Worm (Caenorhabditis elegans): ENCODE results near the gene clec-257.
A peak's percentile ranks its signal among the peaks of the same experiment; 100 is the strongest.
"Not testable (repeated sequence)": the region's sequence is repeated elsewhere in the genome, so short reads cannot be mapped to it uniquely, and the experiment has no call there.

clec-257 gene

DNA sequence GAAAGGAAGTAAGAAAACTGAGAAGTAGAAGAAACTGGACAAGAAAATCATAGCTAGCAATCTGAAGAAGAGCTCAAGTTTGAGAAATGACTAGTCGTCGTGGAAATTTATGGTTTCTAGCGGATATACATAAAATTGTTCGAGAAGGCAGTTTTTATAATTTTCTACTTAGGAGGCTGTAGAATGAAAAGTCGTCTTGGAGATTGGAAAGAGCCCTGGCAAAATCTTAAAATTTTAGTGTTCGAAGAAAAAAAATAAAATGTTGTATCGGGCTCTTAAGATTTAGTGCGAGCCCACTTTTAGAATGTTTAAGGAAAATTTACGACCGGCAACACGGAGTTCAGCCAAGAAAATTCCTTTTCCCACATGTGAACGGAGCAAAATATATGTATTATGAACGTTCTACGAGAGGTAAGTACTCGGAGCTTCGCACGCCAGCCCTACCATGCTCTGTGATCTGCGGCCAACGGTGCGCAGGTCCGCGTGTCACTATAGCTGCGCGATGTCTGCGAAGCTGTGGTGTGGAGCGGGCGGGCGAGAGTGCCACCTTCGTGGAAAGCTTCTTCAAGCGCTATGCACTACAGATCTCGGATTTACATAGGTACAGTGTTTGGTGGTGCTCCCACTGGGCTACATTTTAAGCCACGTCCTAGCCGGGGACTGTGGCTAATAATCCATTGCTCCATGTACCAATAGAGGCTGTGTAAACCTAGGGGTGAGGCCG is 25.8 kb upstream of the clec-257 start, which contains the start of gene clec-251:
Gene clec-251 (minus strand): TSS at position 51 of the 724 bp plus-strand sequence.
- TF ChIP-seq ztf-23 (GFP tag; IDR thresholded peaks at IDR 0.05), result no peak
- TF ChIP-seq med-1 (GFP tag; optimal IDR thresholded peaks at IDR 0.05; ENCODE audit: insufficient read depth), result no peak
- no peak for TF ChIP-seq ztf-29 (GFP tag; IDR thresholded peaks at IDR 0.05)
- no peak for TF ChIP-seq tab-1 (GFP tag; IDR thresholded peaks at IDR 0.05)
- no peak for TF ChIP-seq flt-1 (GFP tag; IDR thresholded peaks at IDR 0.05)
- no peak for TF ChIP-seq ref-1 (GFP tag; conservative IDR thresholded peaks at IDR 0.05)
- TF ChIP-seq klf-2 (GFP tag; conservative IDR thresholded peaks at IDR 0.05), result no peak
- TF ChIP-seq cog-1 (tag; optimal IDR thresholded peaks at IDR 0.05), result no peak
- TF ChIP-seq T22C8.4 (GFP tag; IDR thresholded peaks at IDR 0.05), result no peak

- TF ChIP-seq ztf-23 (GFP tag; IDR thresholded peaks at IDR 0.05) (no peak), ztf-29 (GFP tag; IDR thresholded peaks at IDR 0.05) (no peak), flt-1 (GFP tag; IDR thresholded peaks at IDR 0.05) (no peak), ref-1 (GFP tag; conservative IDR thresholded peaks at IDR 0.05) (no peak)
These were observed 24.1 kb upstream of the clec-257 start, which contains the start of gene clec-252 for ce11 chrV:18748726-18749125. clec-252 (minus strand) TSS chrV:18748826.

ce11 chrV:18750445-18750844 is 22.4 kb upstream of the clec-257 start, which contains the start of the genes F11D11.21 and F11D11.12:
F11D11.21 (minus strand) TSS chrV:18750545.
F11D11.12 (minus strand) TSS chrV:18750682.
- TF ChIP-seq ref-1 (GFP tag; conservative IDR thresholded peaks at IDR 0.05) (no peak), ztf-23 (GFP tag; IDR thresholded peaks at IDR 0.05) (0 out of 2 replicates have a peak, but pooled peaks have one; percentile 6)

DNA sequence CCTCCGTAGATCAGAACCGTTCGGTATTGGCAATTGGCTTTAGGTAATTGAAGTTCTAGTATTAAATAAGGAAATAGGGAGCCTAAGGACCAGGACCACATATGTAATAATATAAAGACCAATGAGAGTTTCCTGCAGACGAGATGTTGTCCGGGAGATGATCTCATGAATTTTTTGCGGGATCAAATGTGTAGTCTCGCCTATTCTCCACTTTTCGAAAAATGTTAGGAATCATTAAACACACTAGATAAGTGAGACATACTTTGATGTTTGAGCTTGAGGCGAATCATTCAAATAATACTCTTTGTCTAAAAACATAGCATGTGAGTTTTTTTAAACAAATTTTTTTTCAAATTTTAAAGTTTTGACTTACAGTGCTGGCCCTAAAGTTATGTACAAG is 19.8 kb upstream of the clec-257 start, which contains the start of gene F11D11.6:
Gene F11D11.6 (minus strand): TSS at position 101 of the 400 bp plus-strand sequence.
- TF ChIP-seq cog-1 (tag; optimal IDR thresholded peaks at IDR 0.05) (no peak), tab-1 (GFP tag; IDR thresholded peaks at IDR 0.05) (no peak), ref-1 (GFP tag; conservative IDR thresholded peaks at IDR 0.05) (no peak), ztf-23 (GFP tag; IDR thresholded peaks at IDR 0.05) (no peak), flt-1 (GFP tag; IDR thresholded peaks at IDR 0.05) (no peak), ztf-29 (GFP tag; IDR thresholded peaks at IDR 0.05) (no peak), klf-2 (GFP tag; conservative IDR thresholded peaks at IDR 0.05) (no peak), T22C8.4 (GFP tag; IDR thresholded peaks at IDR 0.05) (no peak), med-1 (GFP tag; optimal IDR thresholded peaks at IDR 0.05; ENCODE audit: insufficient read depth) (no peak)

- TF ChIP-seq klf-2 (GFP tag; conservative IDR thresholded peaks at IDR 0.05); ztf-23 (GFP tag; IDR thresholded peaks at IDR 0.05); med-1 (GFP tag; optimal IDR thresholded peaks at IDR 0.05; ENCODE audit: insufficient read depth): not testable (repeated sequence)
These were observed 18.5 kb upstream of the clec-257 start, which contains the start of gene clec-254 for ce11 chrV:18754328-18754727. clec-254 (minus strand) TSS chrV:18754428.

ce11 chrV:18760174-18760573 is 12.7 kb upstream of the clec-257 start, which contains the start of gene F11D11.3:
F11D11.3 (minus strand) TSS chrV:18760274.
- TF ChIP-seq ztf-23 (GFP tag; IDR thresholded peaks at IDR 0.05) (no peak), cog-1 (tag; optimal IDR thresholded peaks at IDR 0.05) (no peak), med-1 (GFP tag; optimal IDR thresholded peaks at IDR 0.05; ENCODE audit: insufficient read depth) (no peak), ztf-29 (GFP tag; IDR thresholded peaks at IDR 0.05) (no peak), flt-1 (GFP tag; IDR thresholded peaks at IDR 0.05) (no peak), tab-1 (GFP tag; IDR thresholded peaks at IDR 0.05) (no peak), klf-2 (GFP tag; conservative IDR thresholded peaks at IDR 0.05) (no peak), ref-1 (GFP tag; conservative IDR thresholded peaks at IDR 0.05) (no peak), T22C8.4 (GFP tag; IDR thresholded peaks at IDR 0.05) (no peak)

ce11 chrV:18761078-18761477 is 11.8 kb upstream of the clec-257 start, which contains the start of gene F11D11.4:
F11D11.4 (plus strand) TSS chrV:18761378.
- TF ChIP-seq med-1 (GFP tag; optimal IDR thresholded peaks at IDR 0.05; ENCODE audit: insufficient read depth) (no peak), ztf-23 (GFP tag; IDR thresholded peaks at IDR 0.05) (no peak), tab-1 (GFP tag; IDR thresholded peaks at IDR 0.05) (no peak), klf-2 (GFP tag; conservative IDR thresholded peaks at IDR 0.05) (no peak), T22C8.4 (GFP tag; IDR thresholded peaks at IDR 0.05) (no peak), ref-1 (GFP tag; conservative IDR thresholded peaks at IDR 0.05) (no peak), flt-1 (GFP tag; IDR thresholded peaks at IDR 0.05) (no peak), cog-1 (tag; optimal IDR thresholded peaks at IDR 0.05) (no peak)

ce11 chrV:18762044-18762443 is 10.8 kb upstream of the clec-257 start, which contains the start of gene F11D11.22:
F11D11.22 (plus strand) TSS chrV:18762344.
- not testable (repeated sequence) for TF ChIP-seq tab-1, ztf-29, T22C8.4 (GFP tag; IDR thresholded peaks at IDR 0.05)

DNA sequence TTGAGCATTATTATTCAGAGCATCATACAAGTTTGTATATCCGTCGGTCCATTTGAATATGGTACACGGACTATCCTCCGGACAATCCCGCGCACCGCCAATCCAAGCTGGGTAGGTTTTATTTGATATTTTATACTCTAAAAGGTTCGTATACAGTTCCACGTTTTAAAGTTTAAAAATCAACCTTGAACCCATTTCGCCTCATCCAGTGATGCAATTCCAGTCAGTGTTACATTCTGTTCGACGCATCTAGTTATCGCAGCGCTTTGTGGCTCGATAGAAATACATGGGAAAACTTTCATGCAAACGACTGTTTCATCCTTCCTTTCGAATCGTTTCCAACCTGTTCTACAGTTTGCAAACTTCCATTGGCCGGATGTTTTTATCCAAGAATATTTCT is 3.0 kb upstream of the clec-257 start:
- TF ChIP-seq ztf-23 (GFP tag; IDR thresholded peaks at IDR 0.05) (no peak), T22C8.4 (GFP tag; IDR thresholded peaks at IDR 0.05) (no peak), tab-1 (GFP tag; IDR thresholded peaks at IDR 0.05) (no peak), cog-1 (tag; optimal IDR thresholded peaks at IDR 0.05) (no peak), ztf-29 (GFP tag; IDR thresholded peaks at IDR 0.05) (no peak), med-1 (GFP tag; optimal IDR thresholded peaks at IDR 0.05; ENCODE audit: insufficient read depth) (no peak), flt-1 (GFP tag; IDR thresholded peaks at IDR 0.05) (no peak), ref-1 (GFP tag; conservative IDR thresholded peaks at IDR 0.05) (no peak), klf-2 (GFP tag; conservative IDR thresholded peaks at IDR 0.05) (no peak)

DNA sequence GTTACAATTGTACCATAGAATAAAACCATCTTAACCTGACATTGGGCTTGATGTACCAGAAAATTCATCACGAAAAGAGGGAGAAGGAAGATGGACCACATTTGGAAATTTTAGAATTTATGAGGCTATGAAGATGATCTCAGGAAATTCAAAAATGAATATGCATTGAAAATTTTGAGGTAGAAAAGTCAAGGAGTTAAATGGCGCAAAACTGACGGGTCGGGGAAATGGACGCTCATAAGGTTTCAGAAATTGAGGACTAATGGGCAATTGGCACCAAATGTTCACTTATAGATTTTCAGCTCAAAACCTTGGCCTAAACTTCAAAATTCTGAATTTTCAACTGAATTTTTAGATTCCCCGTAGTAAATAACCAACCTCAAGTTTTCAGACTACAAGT is 2.2 kb upstream of the clec-257 start, which contains the start of gene clec-255:
Gene clec-255 (minus strand): TSS at position 101 of the 400 bp plus-strand sequence.
- TF ChIP-seq T22C8.4 (GFP tag; IDR thresholded peaks at IDR 0.05) (no peak), klf-2 (GFP tag; conservative IDR thresholded peaks at IDR 0.05) (no peak), ztf-29 (GFP tag; IDR thresholded peaks at IDR 0.05) (no peak), flt-1 (GFP tag; IDR thresholded peaks at IDR 0.05) (no peak), cog-1 (tag; optimal IDR thresholded peaks at IDR 0.05) (no peak), ztf-23 (GFP tag; IDR thresholded peaks at IDR 0.05) (no peak), ref-1 (GFP tag; conservative IDR thresholded peaks at IDR 0.05) (no peak), tab-1 (GFP tag; IDR thresholded peaks at IDR 0.05) (no peak), med-1 (GFP tag; optimal IDR thresholded peaks at IDR 0.05; ENCODE audit: insufficient read depth) (no peak)
